Fruit fly (Drosophila melanogaster) whole organism, embryonic: Measurements from ENCODE around the gene abs.

ENCODE experiments used
- B-H1 ChIP-seq: fragments of 200-800 bp; sonication (Bioruptor generic); IDR thresholded peaks from 3 replicates; pipeline ENCODE4 v1.3.6; 2022; ENCODE audit warnings: missing biosample characterization, missing genetic modification characterization
- B-H2 ChIP-seq: fragments of 200-800 bp; sonication (Bioruptor generic); optimal IDR thresholded peaks from 2 replicates; lab custom pipeline; 2018; ENCODE audit warnings: missing biosample characterization, mild to moderate bottlenecking, missing genetic modification characterization
- CG10543 ChIP-seq: fragments of 200-800 bp; sonication (Bioruptor generic); optimal IDR thresholded peaks from 3 replicates; lab custom pipeline; 2017; ENCODE audit warnings: missing biosample characterization, mild to moderate bottlenecking, missing genetic modification characterization, moderate library complexity
- CG11456 ChIP-seq: fragments of 200-800 bp; sonication (Bioruptor generic); IDR thresholded peaks from 3 replicates; pipeline ENCODE4 v1.3.6; 2022; ENCODE audit warnings: missing biosample characterization, missing genetic modification characterization
- CG12744 ChIP-seq: fragments of 200-800 bp; sonication (Bioruptor generic); optimal IDR thresholded peaks from 2 replicates; lab custom pipeline; 2016; ENCODE audit warnings: missing biosample characterization, missing genetic modification characterization
- CG12769 ChIP-seq: fragments of 200-800 bp; sonication (Bioruptor generic); optimal IDR thresholded peaks from 2 replicates; lab custom pipeline; 2019; ENCODE audit warnings: missing biosample characterization, mild to moderate bottlenecking, missing genetic modification characterization, moderate library complexity
- CG14860 ChIP-seq: fragments of 200-800 bp; sonication (Bioruptor generic); IDR thresholded peaks from 3 replicates; pipeline ENCODE4 v1.3.6; 2022; ENCODE audit warnings: missing biosample characterization, missing genetic modification characterization; ENCODE audit not compliant: partially characterized antibody
- CG15479 ChIP-seq: fragments of 200-800 bp; sonication (Bioruptor generic); optimal IDR thresholded peaks from 3 replicates; lab custom pipeline; 2019; ENCODE audit warnings: missing biosample characterization, mild to moderate bottlenecking, missing genetic modification characterization, moderate library complexity
- CG16863 ChIP-seq: fragments of 200-800 bp; sonication (Bioruptor generic); optimal IDR thresholded peaks from 3 replicates; lab custom pipeline; 2016; ENCODE audit warnings: missing biosample characterization, missing genetic modification characterization
- CG3281 ChIP-seq: fragments of 200-800 bp; sonication (Bioruptor generic); optimal IDR thresholded peaks from 3 replicates; lab custom pipeline; 2017; ENCODE audit warnings: missing biosample characterization, mild to moderate bottlenecking, missing genetic modification characterization
- CG34376 ChIP-seq: fragments of 200-800 bp; sonication (Bioruptor generic); optimal IDR thresholded peaks from 2 replicates; lab custom pipeline; 2018; ENCODE audit warnings: missing biosample characterization, mild to moderate bottlenecking, missing genetic modification characterization
- CG3726 ChIP-seq: fragments of 200-800 bp; sonication (Bioruptor generic); IDR thresholded peaks from 3 replicates; pipeline ENCODE4, ENCODE4 v1.3.6; 2022; ENCODE audit warnings: missing biosample characterization, missing genetic modification characterization
- CG4282 ChIP-seq: fragments of 200-800 bp; sonication (Bioruptor generic); optimal IDR thresholded peaks from 2 replicates; lab custom pipeline; 2016; ENCODE audit warnings: missing biosample characterization, missing genetic modification characterization
- CG4424 ChIP-seq: fragments of 200-800 bp; sonication (Bioruptor generic); optimal IDR thresholded peaks from 3 replicates; lab custom pipeline; 2016; ENCODE audit warnings: missing biosample characterization, missing genetic modification characterization
- CG5180 ChIP-seq: fragments of 200-800 bp; sonication (Bioruptor generic); optimal IDR thresholded peaks from 3 replicates; lab custom pipeline; 2017; ENCODE audit warnings: missing biosample characterization, missing genetic modification characterization, mild to moderate bottlenecking, moderate library complexity, missing genetic modification reagents
- CG6689 ChIP-seq: fragments of 200-800 bp; sonication (Bioruptor generic); IDR thresholded peaks from 2 replicates; pipeline ENCODE4 v1.3.6; 2022; ENCODE audit warnings: missing biosample characterization, missing genetic modification characterization
- CG8944 ChIP-seq: fragments of 200-800 bp; sonication (Bioruptor generic); optimal IDR thresholded peaks from 3 replicates; lab custom pipeline; 2016; ENCODE audit warnings: missing biosample characterization, missing genetic modification characterization
- CHES-1-like ChIP-seq: fragments of 200-800 bp; sonication (Bioruptor generic); optimal IDR thresholded peaks from 2 replicates; lab custom pipeline; 2016; ENCODE audit warnings: missing biosample characterization, missing genetic modification characterization
- Camta ChIP-seq: fragments of 200-800 bp; sonication (Bioruptor generic); optimal IDR thresholded peaks from 2 replicates; lab custom pipeline; 2016; ENCODE audit warnings: missing biosample characterization, missing genetic modification characterization
- Drgx ChIP-seq: fragments of 200-800 bp; sonication (Bioruptor generic); IDR thresholded peaks from 2 replicates; pipeline ENCODE4 v1.3.6; 2022; ENCODE audit warnings: missing biosample characterization, missing genetic modification characterization
- E2f2 ChIP-seq: fragments of 200-800 bp; sonication (Bioruptor generic); IDR thresholded peaks from 2 replicates; pipeline ENCODE4 v1.3.6; 2022; ENCODE audit warnings: missing biosample characterization, missing genetic modification characterization
- HHEX ChIP-seq: fragments of 200-800 bp; sonication (Bioruptor generic); optimal IDR thresholded peaks from 3 replicates; lab custom pipeline; 2017; ENCODE audit warnings: missing biosample characterization, mild to moderate bottlenecking, missing genetic modification characterization, missing genetic modification reagents
- HLH54F ChIP-seq: fragments of 200-800 bp; sonication (Bioruptor generic); optimal IDR thresholded peaks from 3 replicates; lab custom pipeline; 2016; ENCODE audit warnings: missing biosample characterization, missing genetic modification characterization
- Hr39 ChIP-seq: fragments of >200 bp; optimal IDR thresholded peaks from 2 replicates; lab custom pipeline; 2017
- MESR4 ChIP-seq: fragments of 200-800 bp; sonication (Bioruptor generic); optimal IDR thresholded peaks from 2 replicates; lab custom pipeline; 2018; ENCODE audit warnings: missing biosample characterization, mild to moderate bottlenecking, missing genetic modification characterization, moderate library complexity
- Pdp1 ChIP-seq, 2 experiments: fragments of 200-800 bp; sonication (Bioruptor generic); optimal IDR thresholded peaks; 3 replicates each; lab custom pipeline; 2016; ENCODE audit warnings: missing biosample characterization in 2 of 2, missing genetic modification characterization in 2 of 2, mild to moderate bottlenecking in 1 of 2, moderate library complexity in 1 of 2
- cas ChIP-seq: fragments of 200-800 bp; sonication (Bioruptor generic); IDR thresholded peaks from 2 replicates; pipeline ENCODE4 v1.3.6; 2022; ENCODE audit warnings: missing biosample characterization, missing genetic modification characterization
- chif ChIP-seq, 2 experiments: fragments of 200-800 bp; sonication (Bioruptor generic); optimal IDR thresholded peaks; 3 replicates each; lab custom pipeline; 2016; ENCODE audit warnings: missing biosample characterization in 2 of 2, missing genetic modification characterization in 2 of 2
- crol ChIP-seq: fragments of 200-800 bp; sonication (Bioruptor generic); IDR thresholded peaks from 2 replicates; pipeline ENCODE4 v1.3.6; 2022; ENCODE audit warnings: missing biosample characterization, missing genetic modification characterization
- dan ChIP-seq: fragments of 200-800 bp; sonication (Bioruptor generic); IDR thresholded peaks from 2 replicates; pipeline ENCODE4 v1.3.6; 2022; ENCODE audit warnings: missing biosample characterization, missing genetic modification characterization
- dati ChIP-seq: fragments of 200-800 bp; sonication (Bioruptor generic); IDR thresholded peaks from 2 replicates; pipeline ENCODE4 v1.3.6; 2022; ENCODE audit warnings: missing biosample characterization, missing genetic modification characterization
- disco-r ChIP-seq: fragments of 200-800 bp; sonication (Bioruptor generic); optimal IDR thresholded peaks from 2 replicates; lab custom pipeline; 2016; ENCODE audit warnings: missing biosample characterization, missing genetic modification characterization
- dmrt11E ChIP-seq: fragments of 200-800 bp; sonication (Bioruptor generic); optimal IDR thresholded peaks from 3 replicates; lab custom pipeline; 2018; ENCODE audit warnings: missing biosample characterization, mild to moderate bottlenecking, missing genetic modification characterization, moderate library complexity
- dysf ChIP-seq: fragments of 200-800 bp; sonication (Bioruptor generic); IDR thresholded peaks from 3 replicates; pipeline ENCODE4 v1.3.6; 2022; ENCODE audit warnings: missing biosample characterization, missing genetic modification characterization
- ftz-f1 ChIP-seq: fragments of 200-800 bp; sonication (Bioruptor generic); optimal IDR thresholded peaks from 2 replicates; lab custom pipeline; 2016; ENCODE audit warnings: missing biosample characterization, missing genetic modification characterization
- gcm2 ChIP-seq: fragments of 200-800 bp; sonication (Bioruptor generic); optimal IDR thresholded peaks from 2 replicates; lab custom pipeline; 2016; ENCODE audit warnings: missing biosample characterization, missing genetic modification characterization
- gsb-n ChIP-seq: fragments of 200-800 bp; sonication (Bioruptor generic); optimal IDR thresholded peaks from 3 replicates; lab custom pipeline; 2018; ENCODE audit warnings: missing biosample characterization, mild to moderate bottlenecking, missing genetic modification characterization
- kah ChIP-seq: fragments of 200-800 bp; sonication (Bioruptor generic); optimal IDR thresholded peaks from 2 replicates; lab custom pipeline; 2018; ENCODE audit warnings: missing biosample characterization, mild to moderate bottlenecking, missing genetic modification characterization
- luna ChIP-seq: fragments of 200-800 bp; sonication (Bioruptor generic); optimal IDR thresholded peaks from 2 replicates; lab custom pipeline; 2016; ENCODE audit warnings: missing biosample characterization, missing genetic modification characterization
- nerfin-2 ChIP-seq: fragments of 200-800 bp; sonication (Bioruptor generic); IDR thresholded peaks from 2 replicates; pipeline ENCODE4 v1.3.6; 2022; ENCODE audit warnings: missing biosample characterization, missing genetic modification characterization; ENCODE audit not compliant: partially characterized antibody
- pzg ChIP-seq: fragments of 200-800 bp; sonication (Bioruptor generic); optimal IDR thresholded peaks from 3 replicates; lab custom pipeline; 2018; ENCODE audit warnings: missing biosample characterization, mild to moderate bottlenecking, missing genetic modification characterization, moderate library complexity
- sens ChIP-seq: fragments of 200-800 bp; sonication (Bioruptor generic); peaks from one replicate; lab custom pipeline; 2016; ENCODE audit warnings: missing biosample characterization, missing genetic modification characterization
- sisA ChIP-seq: fragments of 200-800 bp; sonication (Bioruptor generic); IDR thresholded peaks from 2 replicates; pipeline ENCODE4 v1.3.6; 2022; ENCODE audit warnings: missing biosample characterization, missing genetic modification characterization
- slp2 ChIP-seq: fragments of 200-800 bp; sonication (Bioruptor generic); optimal IDR thresholded peaks from 2 replicates; lab custom pipeline; 2016; ENCODE audit warnings: missing biosample characterization, missing genetic modification characterization
- so ChIP-seq: fragments of 200-800 bp; sonication (Bioruptor generic); IDR thresholded peaks from 3 replicates; pipeline ENCODE4 v1.3.6; 2022; ENCODE audit warnings: missing biosample characterization, missing genetic modification characterization
- sr ChIP-seq: fragments of 200-800 bp; sonication (Bioruptor generic); IDR thresholded peaks from 3 replicates; pipeline ENCODE4 v1.3.6; 2022; ENCODE audit warnings: missing biosample characterization, missing genetic modification characterization
- ssp ChIP-seq: fragments of 200-800 bp; sonication (Bioruptor generic); IDR thresholded peaks from 2 replicates; pipeline ENCODE4 v1.3.6; 2022; ENCODE audit warnings: missing biosample characterization, missing genetic modification characterization
- sug ChIP-seq: fragments of 200-800 bp; optimal IDR thresholded peaks from 2 replicates; lab custom pipeline; 2019; ENCODE audit warnings: missing biosample characterization, mild to moderate bottlenecking, missing genetic modification characterization, moderate library complexity
- vfl ChIP-seq: fragments of 200-800 bp; sonication (Bioruptor generic); optimal IDR thresholded peaks from 2 replicates; lab custom pipeline; 2016; ENCODE audit warnings: missing biosample characterization, missing genetic modification characterization

Gene abs

dm6 chr3R:4220780-4221179 is 12.1 kb upstream of the abs start (continued):
- TF ChIP-seq slp2 (GFP tag; lab: Kevin White, UChicago) = no peak
- TF ChIP-seq HLH54F (GFP tag; lab: Kevin White, UChicago) = no peak
- TF ChIP-seq sisA (GFP tag; lab: Robert Waterston, UW) = 0 out of 2 replicates have a peak, but pooled peaks have one; percentile 14
- peak; percentile 66; the same call in 2 of the 3 replicates for TF ChIP-seq CG11456 (GFP tag; lab: Robert Waterston, UW)
- peak; percentile 51 for TF ChIP-seq CG34376 (GFP tag; lab: Kevin White, UChicago)
- peak; percentile 98 for TF ChIP-seq MESR4 (GFP tag; lab: Kevin White, UChicago)
- no peak for TF ChIP-seq CG16863 (GFP tag; lab: Kevin White, UChicago)
- peak; percentile 25; the same call in 1 of the 2 replicates for TF ChIP-seq cas (GFP tag; lab: Robert Waterston, UW)
- peak; percentile 19 for TF ChIP-seq vfl (GFP tag; lab: Kevin White, UChicago)
- no peak for TF ChIP-seq kah (GFP tag; lab: Kevin White, UChicago)
- TF ChIP-seq CG8944 (GFP tag; lab: Kevin White, UChicago) = peak; percentile 22
- no peak for TF ChIP-seq disco-r (GFP tag; lab: Kevin White, UChicago)
- peak; percentile 95 for TF ChIP-seq nerfin-2
- peak; percentile 14 for TF ChIP-seq Camta (GFP tag; lab: Kevin White, UChicago)
- peak; percentile 45 for TF ChIP-seq luna (GFP tag; lab: Kevin White, UChicago)
- peak; percentile 99 for TF ChIP-seq E2f2

- TF ChIP-seq ftz-f1 (GFP tag; lab: Kevin White, UChicago) (peak; percentile 72), dati (GFP tag; lab: Robert Waterston, UW) (no peak), pzg (GFP tag; lab: Kevin White, UChicago) (no peak), sens (GFP tag; lab: Kevin White, UChicago) (peak; percentile 70), CG12769 (tag; lab: Kevin White, UChicago) (peak; percentile 0), CHES-1-like (no peak), sug (tag; lab: Kevin White, UChicago) (peak; percentile 78)
- TF ChIP-seq, all 482 proteins: peak for 4
Observed at dm6 chr3R:4228426-4228825, 4.4 kb upstream of the abs start.

dm6 chr3R:4229137-4229764 is 3.6 kb upstream of the abs start, which contains the start of gene DhpD:
TSS of gene DhpD (minus strand) at chr3R:4229238.
- no peak for TF ChIP-seq Hr39 (lab: Kevin White, UChicago)
- peak; percentile 61 for TF ChIP-seq CG12744 (GFP tag; lab: Kevin White, UChicago)
- no peak for TF ChIP-seq CG5180
- TF ChIP-seq CG14860 (GFP tag; lab: Robert Waterston, UW) = peak; percentile 90
- peak; percentile 71 for TF ChIP-seq Drgx
- TF ChIP-seq ssp (GFP tag; lab: Robert Waterston, UW) = peak; percentile 48
- peak; percentile 82 for TF ChIP-seq CG3281 (GFP tag; lab: Kevin White, UChicago)
- peak; percentile 53 for TF ChIP-seq CG10543 (GFP tag; lab: Kevin White, UChicago)
- peak; percentile 62 for TF ChIP-seq HHEX
- peak; percentile 81 for TF ChIP-seq B-H2 (GFP tag; lab: Kevin White, UChicago)
- peak; percentile 46 for TF ChIP-seq B-H1 (GFP tag; lab: Robert Waterston, UW)
- no peak for TF ChIP-seq gsb-n (tag; lab: Kevin White, UChicago)
- TF ChIP-seq CG6689 (GFP tag; lab: Robert Waterston, UW) = peak; percentile 63
- TF ChIP-seq CG3726 (GFP tag; lab: Robert Waterston, UW) = no peak
- no peak for TF ChIP-seq crol (GFP tag; lab: Robert Waterston, UW)
- TF ChIP-seq dan = no peak
- peak; percentile 39 to 93 for TF ChIP-seq Pdp1 (GFP tag; optimal IDR thresholded peaks at IDR 0.05; lab: Kevin White, UChicago)
- TF ChIP-seq gcm2 (GFP tag; lab: Kevin White, UChicago) = peak; percentile 30
- peak; percentile 4 to 38 for TF ChIP-seq chif (GFP tag; optimal IDR thresholded peaks at IDR 0.05; lab: Kevin White, UChicago)
- TF ChIP-seq CG4282 (GFP tag; lab: Kevin White, UChicago) = no peak
- no peak for TF ChIP-seq so
- TF ChIP-seq sr (GFP tag; lab: Robert Waterston, UW) = no peak
- TF ChIP-seq CG16863 (GFP tag; lab: Kevin White, UChicago) = no peak
- TF ChIP-seq CG15479 (GFP tag; lab: Kevin White, UChicago) = no peak
- no peak for TF ChIP-seq dmrt11E (tag; lab: Kevin White, UChicago)
- peak; percentile 78 for TF ChIP-seq dysf (GFP tag; lab: Robert Waterston, UW)
- TF ChIP-seq CG4424 (GFP tag; lab: Kevin White, UChicago) = peak; percentile 68
